Fruit fly (Drosophila melanogaster) whole organism, embryonic: ENCODE measurements around the gene retm.

ENCODE experiments used
- Asciz ChIP-seq: fragments of 200-800 bp; sonication (Bioruptor generic); optimal IDR thresholded peaks from 2 replicates; lab custom pipeline; 2017; ENCODE audit warnings: missing biosample characterization, mild to moderate bottlenecking, missing genetic modification characterization, missing genetic modification reagents
- Awh ChIP-seq: fragments of 200-800 bp; sonication (Bioruptor generic); IDR thresholded peaks from 2 replicates; pipeline ENCODE4, ENCODE4 v1.3.6; 2022; ENCODE audit warnings: missing biosample characterization, missing genetic modification characterization
- CG10147 ChIP-seq: fragments of 200-800 bp; sonication (Bioruptor generic); optimal IDR thresholded peaks from 2 replicates; lab custom pipeline; 2019; ENCODE audit warnings: missing biosample characterization, mild to moderate bottlenecking, missing genetic modification characterization, moderate library complexity
- CG10209 ChIP-seq: fragments of 200-800 bp; sonication (Bioruptor generic); optimal IDR thresholded peaks from 3 replicates; lab custom pipeline; 2017; ENCODE audit warnings: missing biosample characterization, mild to moderate bottlenecking, missing genetic modification characterization, missing genetic modification reagents
- CG10274 ChIP-seq: fragments of 200-800 bp; sonication (Bioruptor generic); optimal IDR thresholded peaks from 3 replicates; lab custom pipeline; 2017; ENCODE audit warnings: missing biosample characterization, mild to moderate bottlenecking, missing genetic modification characterization
- CG10366 ChIP-seq: fragments of 200-800 bp; sonication (Bioruptor generic); IDR thresholded peaks from 2 replicates; pipeline ENCODE4 v1.3.6; 2022; ENCODE audit warnings: missing biosample characterization, missing genetic modification characterization
- CG10462 ChIP-seq: fragments of 200-800 bp; sonication (Bioruptor generic); optimal IDR thresholded peaks from 2 replicates; lab custom pipeline; 2016; ENCODE audit warnings: missing biosample characterization, missing genetic modification characterization
- CG14667 ChIP-seq: fragments of 200-800 bp; sonication (Bioruptor generic); IDR thresholded peaks from 2 replicates; pipeline ENCODE4 v1.3.6; 2022; ENCODE audit warnings: missing biosample characterization, missing genetic modification characterization
- CG14965 ChIP-seq: fragments of 200-800 bp; sonication (Bioruptor generic); optimal IDR thresholded peaks from 2 replicates; lab custom pipeline; 2016; ENCODE audit warnings: missing biosample characterization, missing genetic modification characterization, borderline replicate concordance
- CG1602 ChIP-seq: fragments of 200-800 bp; sonication (Bioruptor generic); optimal IDR thresholded peaks from 3 replicates; lab custom pipeline; 2016; ENCODE audit warnings: missing biosample characterization, missing genetic modification characterization
- CG1603 ChIP-seq: fragments of 200-800 bp; sonication (Bioruptor generic); optimal IDR thresholded peaks from 2 replicates; lab custom pipeline; 2019; ENCODE audit warnings: missing biosample characterization, mild to moderate bottlenecking, missing genetic modification characterization, moderate library complexity
- CG1792 ChIP-seq: fragments of 200-800 bp; sonication (Bioruptor generic); optimal IDR thresholded peaks from 2 replicates; lab custom pipeline; 2016; ENCODE audit warnings: missing biosample characterization, missing genetic modification characterization
- CG18262 ChIP-seq: fragments of 200-800 bp; optimal IDR thresholded peaks from 3 replicates; lab custom pipeline; 2019; ENCODE audit warnings: missing biosample characterization, mild to moderate bottlenecking, missing genetic modification characterization, moderate library complexity
- CG2129 ChIP-seq: fragments of 200-800 bp; sonication (Bioruptor generic); IDR thresholded peaks from 2 replicates; pipeline ENCODE4 v1.3.6; 2022; ENCODE audit warnings: missing biosample characterization, missing genetic modification characterization; ENCODE audit not compliant: partially characterized antibody
- CG2199 ChIP-seq: fragments of 200-800 bp; sonication (Bioruptor generic); IDR thresholded peaks from 3 replicates; pipeline ENCODE4 v1.3.6; 2022; ENCODE audit warnings: missing biosample characterization, missing genetic modification characterization
- CG30020 ChIP-seq: fragments of 200-800 bp; optimal IDR thresholded peaks from 2 replicates; lab custom pipeline; 2019; ENCODE audit warnings: missing biosample characterization, mild to moderate bottlenecking, missing genetic modification characterization, moderate library complexity
- CG30403 ChIP-seq: fragments of 200-800 bp; sonication (Bioruptor generic); optimal IDR thresholded peaks from 3 replicates; lab custom pipeline; 2016; ENCODE audit warnings: missing biosample characterization, missing genetic modification characterization
- CG33213 ChIP-seq: fragments of 200-800 bp; sonication (Bioruptor generic); optimal IDR thresholded peaks from 3 replicates; lab custom pipeline; 2016; ENCODE audit warnings: missing biosample characterization, missing genetic modification characterization
- CG5180 ChIP-seq: fragments of 200-800 bp; sonication (Bioruptor generic); optimal IDR thresholded peaks from 3 replicates; lab custom pipeline; 2017; ENCODE audit warnings: missing biosample characterization, missing genetic modification characterization, mild to moderate bottlenecking, moderate library complexity, missing genetic modification reagents
- CG7372 ChIP-seq: fragments of 200-800 bp; sonication (Bioruptor generic); IDR thresholded peaks from 2 replicates; pipeline ENCODE4 v1.3.6; 2022; ENCODE audit warnings: missing biosample characterization, missing genetic modification characterization
- CG8924 ChIP-seq: fragments of 200-800 bp; optimal IDR thresholded peaks from 3 replicates; lab custom pipeline; 2019; ENCODE audit warnings: missing biosample characterization, mild to moderate bottlenecking, missing genetic modification characterization, moderate library complexity
- CrebB ChIP-seq: fragments of 200-800 bp; sonication (Bioruptor generic); optimal IDR thresholded peaks from 3 replicates; lab custom pipeline; 2018; ENCODE audit warnings: missing biosample characterization, mild to moderate bottlenecking, missing genetic modification characterization
- D ChIP-seq, 2 experiments: fragments of 200-800 bp in 1 of 2; fragments of >200 bp in 1 of 2; sonication (Bioruptor generic) in 1 of 2; optimal IDR thresholded peaks; 2 replicates in 1 of 2; 3 replicates in 1 of 2; lab custom pipeline; 2017; ENCODE audit warnings: mild to moderate bottlenecking in 1 of 2, missing biosample characterization in 1 of 2, missing genetic modification characterization in 1 of 2, missing genetic modification reagents in 1 of 2
- Deaf1 ChIP-seq: fragments of 200-800 bp; optimal IDR thresholded peaks from 3 replicates; lab custom pipeline; 2019; ENCODE audit warnings: missing biosample characterization, mild to moderate bottlenecking, missing genetic modification characterization, moderate library complexity
- Dfd ChIP-seq, 2 experiments: fragments of >200 bp; optimal IDR thresholded peaks; 2 replicates each; lab custom pipeline; 2017; ENCODE audit warnings: missing biosample characterization in 2 of 2, missing genetic modification characterization in 2 of 2
- Doc2 ChIP-seq: fragments of 200-800 bp; sonication (Bioruptor generic); IDR thresholded peaks from 2 replicates; pipeline ENCODE4 v1.3.6; 2022; ENCODE audit warnings: missing biosample characterization, missing genetic modification characterization
- HmgD ChIP-seq: fragments of 200-800 bp; sonication (Bioruptor generic); optimal IDR thresholded peaks from 3 replicates; lab custom pipeline; 2016; ENCODE audit warnings: missing biosample characterization, missing genetic modification characterization
- Lhr ChIP-seq: fragments of 200-800 bp; sonication (Bioruptor generic); optimal IDR thresholded peaks from 3 replicates; lab custom pipeline; 2017; ENCODE audit warnings: mild to moderate bottlenecking, missing biosample characterization, missing genetic modification reagents, missing genetic modification characterization
- Lim3 ChIP-seq: fragments of 200-800 bp; sonication (Bioruptor generic); IDR thresholded peaks from 2 replicates; pipeline ENCODE4 v1.3.6; 2022; ENCODE audit warnings: missing biosample characterization, missing genetic modification characterization
- NC2α ChIP-seq: fragments of 200-800 bp; sonication (Bioruptor generic); optimal IDR thresholded peaks from 2 replicates; lab custom pipeline; 2016; ENCODE audit warnings: missing biosample characterization, missing genetic modification characterization
- PHDP ChIP-seq: fragments of 200-800 bp; sonication (Bioruptor generic); optimal IDR thresholded peaks from 3 replicates; lab custom pipeline; 2018; ENCODE audit warnings: missing biosample characterization, mild to moderate bottlenecking, missing genetic modification characterization, moderate library complexity
- Ptx1 ChIP-seq: fragments of 200-800 bp; sonication (Bioruptor generic); IDR thresholded peaks from 2 replicates; pipeline ENCODE4 v1.3.6; 2022; ENCODE audit warnings: missing biosample characterization, missing genetic modification characterization
- Rfx ChIP-seq: fragments of 200-800 bp; sonication (Bioruptor generic); IDR thresholded peaks from 2 replicates; pipeline ENCODE4 v1.3.6; 2022; ENCODE audit warnings: missing biosample characterization, missing genetic modification characterization
- Rx ChIP-seq: fragments of 200-800 bp; sonication (Bioruptor generic); IDR thresholded peaks from 2 replicates; pipeline ENCODE4 v1.3.6; 2022; ENCODE audit warnings: missing biosample characterization, missing genetic modification characterization
- ap ChIP-seq: fragments of 200-800 bp; sonication (Bioruptor generic); IDR thresholded peaks from 2 replicates; pipeline ENCODE4 v1.3.6; 2022; ENCODE audit warnings: missing biosample characterization, missing genetic modification characterization
- br ChIP-seq: fragments of >200 bp; optimal IDR thresholded peaks from 2 replicates; lab custom pipeline; 2017
- dimm ChIP-seq: fragments of 200-800 bp; sonication (Bioruptor generic); IDR thresholded peaks from 2 replicates; pipeline ENCODE4 v1.3.6; 2022; ENCODE audit warnings: missing biosample characterization, missing genetic modification characterization
- dm ChIP-seq: fragments of 200-800 bp; sonication (Bioruptor generic); optimal IDR thresholded peaks from 3 replicates; lab custom pipeline; 2016; ENCODE audit warnings: missing biosample characterization, missing genetic modification characterization
- eve ChIP-seq, 2 experiments: fragments of >200 bp; optimal IDR thresholded peaks; 2 replicates each; lab custom pipeline; 2017; ENCODE audit warnings: missing biosample characterization in 2 of 2, missing genetic modification characterization in 2 of 2
- grn ChIP-seq: fragments of 200-800 bp; sonication (Bioruptor generic); optimal IDR thresholded peaks from 3 replicates; lab custom pipeline; 2017; ENCODE audit warnings: missing biosample characterization, missing genetic modification characterization
- gsb ChIP-seq: fragments of 200-800 bp; sonication (Bioruptor generic); IDR thresholded peaks from 2 replicates; pipeline ENCODE4 v1.3.6; 2022; ENCODE audit warnings: missing biosample characterization, missing genetic modification characterization
- h ChIP-seq: fragments of >200 bp; optimal IDR thresholded peaks from 2 replicates; lab custom pipeline; 2017
- hth ChIP-seq: fragments of >200 bp; optimal IDR thresholded peaks from 2 replicates; lab custom pipeline; 2017; ENCODE audit warnings: inconsistent platforms
- kah ChIP-seq: fragments of 200-800 bp; sonication (Bioruptor generic); optimal IDR thresholded peaks from 2 replicates; lab custom pipeline; 2018; ENCODE audit warnings: missing biosample characterization, mild to moderate bottlenecking, missing genetic modification characterization
- klu ChIP-seq: fragments of 200-800 bp; sonication (Bioruptor generic); IDR thresholded peaks from 2 replicates; pipeline ENCODE4 v1.3.6; 2022; ENCODE audit warnings: missing biosample characterization, missing genetic modification characterization
- lilli ChIP-seq: fragments of 200-800 bp; sonication (Bioruptor generic); optimal IDR thresholded peaks from 3 replicates; lab custom pipeline; 2016; ENCODE audit warnings: missing biosample characterization, missing genetic modification characterization
- oc ChIP-seq: fragments of 200-800 bp; sonication (Bioruptor generic); optimal IDR thresholded peaks from 2 replicates; lab custom pipeline; 2018; ENCODE audit warnings: missing biosample characterization, mild to moderate bottlenecking, missing genetic modification characterization, moderate library complexity
- odd ChIP-seq: fragments of 200-800 bp; sonication (Bioruptor generic); optimal IDR thresholded peaks from 2 replicates; lab custom pipeline; 2017; ENCODE audit warnings: missing biosample characterization, mild to moderate bottlenecking, missing genetic modification characterization
- sim ChIP-seq: fragments of 200-800 bp; sonication (Bioruptor generic); IDR thresholded peaks from 2 replicates; pipeline ENCODE4 v1.3.6; 2022; ENCODE audit warnings: missing biosample characterization, missing genetic modification characterization
- usp ChIP-seq: fragments of >200 bp; optimal IDR thresholded peaks from 2 replicates; lab custom pipeline; 2017; ENCODE audit warnings: missing biosample characterization, missing genetic modification characterization
- vnd ChIP-seq: fragments of 200-800 bp; sonication (Bioruptor generic); IDR thresholded peaks from 3 replicates; pipeline ENCODE4 v1.3.6; 2022; ENCODE audit warnings: missing biosample characterization, missing genetic modification characterization; ENCODE audit not compliant: partially characterized antibody
- zen2 ChIP-seq: fragments of 200-800 bp; sonication (Bioruptor generic); IDR thresholded peaks from 3 replicates; pipeline ENCODE4 v1.3.6; 2022; ENCODE audit warnings: missing biosample characterization, missing genetic modification characterization; ENCODE audit not compliant: partially characterized antibody

The retm gene

DNA sequence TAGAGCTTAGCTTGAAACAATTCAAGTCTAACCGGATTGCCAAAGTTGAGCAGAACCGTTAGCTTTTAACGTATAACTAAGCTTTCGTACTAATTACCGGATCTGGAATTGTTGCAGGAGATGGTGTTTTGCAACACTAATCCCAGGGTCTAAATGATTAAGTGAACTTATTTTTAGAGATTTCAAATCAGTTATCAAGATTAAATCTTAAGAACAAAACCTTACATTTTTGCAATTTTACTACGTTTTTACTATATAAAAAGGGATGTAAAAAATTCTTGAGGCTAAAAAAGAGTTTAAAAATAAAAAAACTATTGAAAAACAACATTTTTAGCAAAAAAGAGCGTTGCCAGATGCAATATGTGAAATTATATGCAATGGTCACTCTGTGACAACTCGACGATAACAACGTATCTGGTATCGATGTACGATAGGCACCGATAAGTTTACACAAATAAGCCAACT, 33.0 kb upstream of the retm start, which contains the start of the genes KFase and epsilonCOP (continued):
- peak; percentile 30 for TF ChIP-seq CG10462 (GFP tag; lab: Kevin White, UChicago)
- peak; percentile 75 for TF ChIP-seq grn
- peak; percentile 6 for TF ChIP-seq CrebB (tag; lab: Kevin White, UChicago)
- no peak for TF ChIP-seq CG2129 (GFP tag; lab: Robert Waterston, UW)
- TF ChIP-seq dimm (GFP tag; lab: Robert Waterston, UW) = no peak
- TF ChIP-seq dm (GFP tag; lab: Kevin White, UChicago) = peak; percentile 37
- no peak for TF ChIP-seq NC2α (GFP tag; lab: Kevin White, UChicago)
- TF ChIP-seq Rfx (GFP tag; lab: Robert Waterston, UW) = peak; percentile 65; the same call in 1 of the 2 replicates
- no peak for TF ChIP-seq D (optimal IDR thresholded peaks at IDR 0.05; lab: Kevin White, UChicago)
- no peak for TF ChIP-seq D (GFP tag; optimal IDR thresholded peaks at IDR 0.05; lab: Kevin White, UChicago)
- peak; percentile 40 for TF ChIP-seq CG1792 (GFP tag; lab: Kevin White, UChicago)
- TF ChIP-seq Lhr = peak; percentile 83
- TF ChIP-seq Doc2 (GFP tag; lab: Robert Waterston, UW) = no peak
- TF ChIP-seq CG30403 (GFP tag; lab: Kevin White, UChicago) = peak; percentile 77
- TF ChIP-seq vnd = peak; percentile 58
- TF ChIP-seq CG10209 (GFP tag; lab: Kevin White, UChicago) = peak; percentile 41
- no peak for TF ChIP-seq CG14667
- TF ChIP-seq h (lab: Kevin White, UChicago) = no peak
- TF ChIP-seq CG30020 (tag; lab: Kevin White, UChicago) = peak; percentile 64
- TF ChIP-seq CG14965 = no peak
- TF ChIP-seq lilli = peak; percentile 79
- no peak for TF ChIP-seq Awh
- TF ChIP-seq sim = no peak
- peak; percentile 65 for TF ChIP-seq CG18262
- TF ChIP-seq CG1602 = peak; percentile 4
- TF ChIP-seq hth (lab: Kevin White, UChicago) = no peak
- no peak for TF ChIP-seq Dfd (GFP tag; optimal IDR thresholded peaks at IDR 0.05; lab: Kevin White, UChicago)
- TF ChIP-seq CG2199 (GFP tag; lab: Robert Waterston, UW) = no peak
- peak; percentile 27; the same call in 1 of the 2 replicates for TF ChIP-seq CG10366 (GFP tag; lab: Robert Waterston, UW)
- peak; percentile 18 for TF ChIP-seq odd (GFP tag; lab: Kevin White, UChicago)
- TF ChIP-seq CG7372 = no peak
- peak; percentile 77 for TF ChIP-seq CG33213 (GFP tag; lab: Kevin White, UChicago)
- TF ChIP-seq usp (GFP tag; lab: Kevin White, UChicago) = no peak
- TF ChIP-seq CG10147 (GFP tag; lab: Kevin White, UChicago) = peak; percentile 40
- TF ChIP-seq oc (tag; lab: Kevin White, UChicago) = peak; percentile 3
- peak; percentile 60 for TF ChIP-seq PHDP
- TF ChIP-seq CG1603 = peak; percentile 22
- no peak for TF ChIP-seq CG5180 (GFP tag; lab: Kevin White, UChicago)
- no peak for TF ChIP-seq CG10274
- TF ChIP-seq kah (GFP tag; lab: Kevin White, UChicago) = no peak
- TF ChIP-seq Asciz (GFP tag; lab: Kevin White, UChicago) = peak; percentile 10
- TF ChIP-seq klu (GFP tag; lab: Robert Waterston, UW) = no peak
- TF ChIP-seq eve (GFP tag; optimal IDR thresholded peaks at IDR 0.05; lab: Kevin White, UChicago) = no peak
- no peak for TF ChIP-seq Lim3 (GFP tag; lab: Robert Waterston, UW)
- TF ChIP-seq Ptx1 (GFP tag; lab: Robert Waterston, UW) = peak; percentile 42; the same call in 1 of the 2 replicates
- peak; percentile 59; the same call in 2 of the 3 replicates for TF ChIP-seq zen2
- TF ChIP-seq HmgD (GFP tag; lab: Kevin White, UChicago) = no peak
- peak; percentile 48 for TF ChIP-seq CG8924 (tag; lab: Kevin White, UChicago)
- TF ChIP-seq gsb (GFP tag; lab: Robert Waterston, UW) = no peak
- peak; percentile 33 for TF ChIP-seq Deaf1 (tag; lab: Kevin White, UChicago)
- 0 out of 2 replicates have a peak, but pooled peaks have one; percentile 21 for TF ChIP-seq ap (GFP tag; lab: Robert Waterston, UW)
- TF ChIP-seq br (lab: Kevin White, UChicago) = no peak
- no peak for TF ChIP-seq Rx (GFP tag; lab: Robert Waterston, UW)
